Worm (Caenorhabditis elegans): Measurements from ENCODE around the gene srt-43.

DNA sequence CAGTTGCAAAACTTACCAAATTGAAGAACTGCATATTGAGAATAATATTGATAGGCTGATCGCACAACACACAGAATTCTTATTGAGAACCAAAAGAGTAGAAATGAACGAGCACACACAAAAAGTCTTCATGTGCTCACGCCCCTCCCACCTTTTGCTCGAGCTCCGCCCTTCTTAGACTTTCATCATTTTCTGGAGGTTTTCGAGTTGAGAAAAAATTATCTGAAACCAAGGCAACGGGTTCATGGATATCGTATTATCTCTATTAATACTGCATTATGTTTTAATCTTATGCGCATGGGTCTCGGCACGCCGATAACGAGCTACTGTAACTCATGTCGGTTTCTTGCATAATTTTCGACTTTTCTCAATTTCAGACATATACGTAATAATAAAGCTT lies 43.2 kb upstream of the srt-43 start, which contains the start of gene R11D1.12:
- TF ChIP-seq snpc-4 (tag; optimal IDR thresholded peaks at IDR 0.05): no peak
- TF ChIP-seq sma-3 (GFP tag; optimal IDR thresholded peaks at IDR 0.05): no peak
- TF ChIP-seq alr-1 (tag; optimal IDR thresholded peaks at IDR 0.05): no peak
- no peak for TF ChIP-seq elt-3 (tag; optimal IDR thresholded peaks at IDR 0.05)

Data from whole organism, L2 larva.